Fruit fly (Drosophila melanogaster) whole organism, adult: ENCODE data around the gene Cip4.

Experiments
- CG14711 ChIP-seq: fragments of 200-800 bp; sonication (Bioruptor generic); optimal IDR thresholded peaks from 2 replicates; lab custom pipeline; 2018; ENCODE audit warnings: missing biosample characterization, mild to moderate bottlenecking, missing genetic modification characterization, moderate library complexity
- CG5204 ChIP-seq: fragments of 200-800 bp; sonication (Bioruptor generic); optimal IDR thresholded peaks from 2 replicates; lab custom pipeline; 2016; ENCODE audit warnings: missing biosample characterization, missing genetic modification characterization
- CG7101 ChIP-seq: fragments of 200-800 bp; sonication (Bioruptor generic); optimal IDR thresholded peaks from 2 replicates; lab custom pipeline; 2018; ENCODE audit warnings: missing biosample characterization, mild to moderate bottlenecking, missing genetic modification characterization, moderate library complexity
- tj ChIP-seq: fragments of 200-800 bp; sonication (Bioruptor generic); optimal IDR thresholded peaks from 3 replicates; lab custom pipeline; 2017; ENCODE audit warnings: missing biosample characterization, mild to moderate bottlenecking, missing genetic modification characterization, moderate library complexity
- toe ChIP-seq: fragments of 200-800 bp; sonication (Bioruptor generic); optimal IDR thresholded peaks from 2 replicates; lab custom pipeline; 2016; ENCODE audit warnings: missing biosample characterization, missing genetic modification characterization

DNA sequence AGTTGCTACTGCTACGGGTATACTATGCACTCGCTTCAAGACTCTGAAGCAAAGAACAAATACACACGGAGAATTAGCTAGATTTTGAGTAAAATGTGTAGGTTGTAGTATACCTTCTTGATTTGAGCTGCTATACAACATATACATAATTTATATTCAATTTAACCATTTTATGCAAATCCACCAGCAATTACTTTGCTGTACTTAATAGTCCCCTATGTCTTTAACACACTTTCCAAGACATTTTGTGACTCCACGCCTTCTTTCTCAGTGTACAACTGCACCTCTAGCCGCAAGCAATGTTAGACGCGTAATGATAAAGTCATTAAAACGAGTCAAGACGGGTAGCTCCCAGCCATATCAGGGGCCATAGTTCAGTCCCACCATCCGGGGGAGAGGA is 27.3 kb downstream of the Cip4 start:
- TF ChIP-seq toe (GFP tag; lab: Kevin White, UChicago) (no peak), tj (GFP tag; lab: Kevin White, UChicago) (no peak), CG5204 (no peak), CG7101 (tag; lab: Kevin White, UChicago) (no peak), CG14711 (no peak)
